Fruit fly (Drosophila melanogaster): ENCODE results near the gene S6k.

S6k gene

dm6 chr3L:5768532-5769497, 41.9 kb downstream of the S6k start, which contains the start of the genes Ppat-Dpck and scny (continued):
- TF ChIP-seq CG15601 (tag; optimal IDR thresholded peaks at IDR 0.05): peak; percentile 48
- no peak for TF ChIP-seq sr (GFP tag; IDR thresholded peaks at IDR 0.05)
- TF ChIP-seq CG6654 (GFP tag; optimal IDR thresholded peaks at IDR 0.05): no peak
- no peak for TF ChIP-seq pfk (GFP tag; optimal IDR thresholded peaks at IDR 0.05)
- TF ChIP-seq Bgb (GFP tag; IDR thresholded peaks at IDR 0.05; ENCODE audit: partially characterized antibody): peak; percentile 89
- TF ChIP-seq Rx (GFP tag; IDR thresholded peaks at IDR 0.05): no peak
- peak; percentile 90 for TF ChIP-seq CG2129 (GFP tag; IDR thresholded peaks at IDR 0.05; ENCODE audit: partially characterized antibody)
- TF ChIP-seq dimm (GFP tag; IDR thresholded peaks at IDR 0.05): no peak
- no peak for TF ChIP-seq yki (optimal IDR thresholded peaks at IDR 0.05)
- peak; percentile 43 for TF ChIP-seq CG8478 (optimal IDR thresholded peaks at IDR 0.05)
- TF ChIP-seq Usf (GFP tag; optimal IDR thresholded peaks at IDR 0.05): no peak
- TF ChIP-seq so (GFP tag; IDR thresholded peaks at IDR 0.05): 0 out of 3 replicates have a peak, but pooled peaks have one; percentile 54
- no peak for TF ChIP-seq cwo (GFP tag; optimal IDR thresholded peaks at IDR 0.05)
- peak; percentile 95 for TF ChIP-seq knrl (GFP tag; IDR thresholded peaks at IDR 0.05; ENCODE audit: partially characterized antibody)
- peak; percentile 94 for TF ChIP-seq CG34224 (GFP tag; IDR thresholded peaks at IDR 0.05; ENCODE audit: partially characterized antibody)
- peak; percentile 88 for TF ChIP-seq CG6791 (GFP tag; IDR thresholded peaks at IDR 0.05; ENCODE audit: partially characterized antibody)
- TF ChIP-seq CG14710 (tag; optimal IDR thresholded peaks at IDR 0.05): peak; percentile 82
- TF ChIP-seq Dll (GFP tag; IDR thresholded peaks at IDR 0.05; ENCODE audit: partially characterized antibody): peak; percentile 98
- no peak for TF ChIP-seq corto (GFP tag; optimal IDR thresholded peaks at IDR 0.05)
- TF ChIP-seq maf-S (GFP tag; optimal IDR thresholded peaks at IDR 0.05): no peak
- TF ChIP-seq fu2 (GFP tag; optimal IDR thresholded peaks at IDR 0.05): no peak
- TF ChIP-seq MBD-R2 (GFP tag; IDR thresholded peaks at IDR 0.05): peak; percentile 52
- no peak for TF ChIP-seq fd102C (GFP tag; optimal IDR thresholded peaks at IDR 0.05)
- TF ChIP-seq C15 (GFP tag; IDR thresholded peaks at IDR 0.05): no peak
- TF ChIP-seq CG18476 (GFP tag; optimal IDR thresholded peaks at IDR 0.05): no peak
- TF ChIP-seq CG15269 (tag; optimal IDR thresholded peaks at IDR 0.05): no peak
- peak; percentile 91 for TF ChIP-seq MESR4 (GFP tag; optimal IDR thresholded peaks at IDR 0.05)
- peak; percentile 8 for TF ChIP-seq zfh2 (GFP tag; optimal IDR thresholded peaks at IDR 0.05)
- no peak for TF ChIP-seq hth (optimal IDR thresholded peaks at IDR 0.05)
- TF ChIP-seq CG18764 (GFP tag; optimal IDR thresholded peaks at IDR 0.05): no peak
- peak; percentile 72 for TF ChIP-seq CG42726 (GFP tag; IDR thresholded peaks at IDR 0.05; ENCODE audit: partially characterized antibody)
- TF ChIP-seq Ets97D (GFP tag; optimal IDR thresholded peaks at IDR 0.05): peak; percentile 88
- TF ChIP-seq CG15073 (GFP tag; optimal IDR thresholded peaks at IDR 0.05): no peak
- no peak for TF ChIP-seq NfI (GFP tag; optimal IDR thresholded peaks at IDR 0.05)
- TF ChIP-seq hbn (GFP tag; IDR thresholded peaks at IDR 0.05; ENCODE audit: partially characterized antibody): peak; percentile 90
- TF ChIP-seq CG3065 (GFP tag; optimal IDR thresholded peaks at IDR 0.05): no peak
- TF ChIP-seq CG17359 (tag; optimal IDR thresholded peaks at IDR 0.05): no peak
- no peak for TF ChIP-seq lab (GFP tag; optimal IDR thresholded peaks at IDR 0.05)
- TF ChIP-seq CG6689 (GFP tag; IDR thresholded peaks at IDR 0.05): no peak
- no peak for TF ChIP-seq CG18599 (GFP tag; optimal IDR thresholded peaks at IDR 0.05)
- peak; percentile 48 for TF ChIP-seq grau (tag; optimal IDR thresholded peaks at IDR 0.05)
- TF ChIP-seq CG8924 (tag; optimal IDR thresholded peaks at IDR 0.05): peak; percentile 4
- peak; percentile 58 for TF ChIP-seq stwl (tag; optimal IDR thresholded peaks at IDR 0.05)
- peak; percentile 62 for TF ChIP-seq Dref (GFP tag; IDR thresholded peaks at IDR 0.05)
- TF ChIP-seq crol (GFP tag; IDR thresholded peaks at IDR 0.05): peak; percentile 92
- TF ChIP-seq CG6683 (GFP tag; optimal IDR thresholded peaks at IDR 0.05): no peak
- peak; percentile 80; the same call in 2 of the 3 replicates for TF ChIP-seq zen2 (GFP tag; IDR thresholded peaks at IDR 0.05; ENCODE audit: partially characterized antibody)
- no peak for TF ChIP-seq ssp (GFP tag; IDR thresholded peaks at IDR 0.05)

All from whole organism, embryonic.